Worm (Caenorhabditis elegans) whole organism, early embryonic: ENCODE results near the gene F22E5.22.
"Not testable (repeated sequence)": the region's sequence is repeated elsewhere in the genome, so short reads cannot be mapped to it uniquely, and the experiment has no call there.

Experiments used
- B0310.2 ChIP-seq: sonication (generic microtip); optimal IDR thresholded peaks from 2 replicates; lab custom pipeline; 2016; ENCODE audit warnings: mild to moderate bottlenecking, missing genetic modification characterization, missing compliant biosample characterization
- F13C5.2 ChIP-seq: sonication (generic microtip); optimal IDR thresholded peaks from 2 replicates; lab custom pipeline; 2017; ENCODE audit warnings: mild to moderate bottlenecking, missing genetic modification characterization, inconsistent platforms, missing compliant biosample characterization
- aly-1 ChIP-seq: sonication (generic microtip); optimal IDR thresholded peaks from 2 replicates; lab custom pipeline; 2016; ENCODE audit warnings: missing genetic modification characterization, missing compliant biosample characterization
- ama-1 ChIP-seq: fragments of 150-350 bp; optimal IDR thresholded peaks from 2 replicates; lab custom pipeline; 2014
- ceh-13 ChIP-seq: fragments of 200-800 bp; sonication (Bioruptor generic); optimal IDR thresholded peaks from 2 replicates; lab custom pipeline; 2018; ENCODE audit warnings: mild to moderate bottlenecking, missing genetic modification characterization, missing compliant biosample characterization
- ceh-36 ChIP-seq: sonication (generic microtip); optimal IDR thresholded peaks from 2 replicates; lab custom pipeline; 2016; ENCODE audit warnings: missing genetic modification characterization, inconsistent platforms, missing compliant biosample characterization
- ets-7 ChIP-seq: sonication (generic microtip); optimal IDR thresholded peaks from 2 replicates; lab custom pipeline; 2016; ENCODE audit warnings: missing genotype, missing genetic modification characterization, missing compliant biosample characterization
- flt-1 ChIP-seq: fragments of 200-800 bp; sonication (Bioruptor generic); IDR thresholded peaks from 2 replicates; pipeline ENCODE4 v1.3.6; 2022; ENCODE audit warnings: missing genetic modification characterization, missing compliant biosample characterization
- hmbx-1 ChIP-seq: sonication (generic microtip); optimal IDR thresholded peaks from 2 replicates; lab custom pipeline; 2016; ENCODE audit warnings: mild to moderate bottlenecking, missing genetic modification characterization, missing compliant biosample characterization
- hmg-4 ChIP-seq: fragments of 200-800 bp; sonication (Bioruptor generic); optimal IDR thresholded peaks from 2 replicates; lab custom pipeline; 2018; ENCODE audit warnings: mild to moderate bottlenecking, missing genetic modification characterization, missing compliant biosample characterization
- hnd-1 ChIP-seq: sonication (generic microtip); optimal IDR thresholded peaks from 2 replicates; lab custom pipeline; 2016; ENCODE audit warnings: missing genetic modification characterization, missing compliant biosample characterization
- pes-1 ChIP-seq: fragments of 200-800 bp; sonication (Bioruptor generic); IDR thresholded peaks from 2 replicates; pipeline ENCODE4 v1.3.6; 2022; ENCODE audit warnings: missing genetic modification reagents, missing genetic modification characterization, missing compliant biosample characterization
- scrt-1 ChIP-seq: fragments of 200-800 bp; sonication (Bioruptor generic); IDR thresholded peaks from 2 replicates; pipeline ENCODE4 v1.3.6; 2022; ENCODE audit warnings: missing genetic modification characterization, missing compliant biosample characterization
- sea-1 ChIP-seq: fragments of 200-800 bp; sonication (Bioruptor generic); conservative IDR thresholded peaks from 2 replicates; pipeline ENCODE4 v1.3.6; 2022; ENCODE audit warnings: missing genetic modification characterization, missing compliant biosample characterization
- tbx-11 ChIP-seq: fragments of 200-800 bp; sonication (Bioruptor generic); IDR thresholded peaks from 2 replicates; pipeline ENCODE4 v1.3.6; 2022; ENCODE audit warnings: missing genetic modification characterization, missing compliant biosample characterization
- tbx-37 ChIP-seq: fragments of 200-800 bp; sonication (Bioruptor generic); conservative IDR thresholded peaks from 2 replicates; pipeline ENCODE4 v1.3.6; 2022; ENCODE audit warnings: missing genetic modification reagents, missing genetic modification characterization, missing compliant biosample characterization
- tra-4 ChIP-seq: sonication (generic microtip); optimal IDR thresholded peaks from 2 replicates; lab custom pipeline; 2017; ENCODE audit warnings: missing genetic modification characterization, missing compliant biosample characterization

F22E5.22 gene

ce11 chrII:2681118-2681517 lies 15.4 kb downstream of the F22E5.22 start, which contains the start of gene F34D6.1:
F34D6.1 (minus strand) TSS chrII:2681218.
- no peak for TF ChIP-seq hnd-1 (tag; lab: Kevin White, UChicago)

- TF ChIP-seq ceh-13 (GFP tag; lab: Kevin White, UChicago) (no peak), B0310.2 (tag; lab: Kevin White, UChicago) (no peak), scrt-1 (no peak), flt-1 (no peak), sea-1 (no peak), hnd-1 (tag; lab: Kevin White, UChicago) (no peak), tbx-37 (GFP tag; lab: Robert Waterston, UW) (no peak), aly-1 (no peak), pes-1 (GFP tag; lab: Robert Waterston, UW) (no peak), ets-7 (tag; lab: Kevin White, UChicago) (no peak), hmbx-1 (no peak), tra-4 (no peak), ama-1 (lab: Kevin White, UChicago) (no peak)
These were observed 18.5 kb downstream of the F22E5.22 start, which contains the start of gene ceh-87 for ce11 chrII:2684208-2684607. ceh-87 (minus strand) TSS chrII:2684308.

ce11 chrII:2684783-2685182 lies 19.1 kb downstream of the F22E5.22 start:
- TF ChIP-seq tbx-11 (GFP tag; lab: Robert Waterston, UW) (no peak), ceh-13 (GFP tag; lab: Kevin White, UChicago) (no peak), tbx-37 (GFP tag; lab: Robert Waterston, UW) (no peak), F13C5.2 (no peak), hmbx-1 (no peak), hnd-1 (tag; lab: Kevin White, UChicago) (no peak), flt-1 (no peak), ets-7 (tag; lab: Kevin White, UChicago) (no peak), pes-1 (GFP tag; lab: Robert Waterston, UW) (no peak), aly-1 (no peak), sea-1 (no peak), ceh-36 (tag; lab: Kevin White, UChicago) (no peak), tra-4 (no peak), ama-1 (lab: Kevin White, UChicago) (no peak), B0310.2 (tag; lab: Kevin White, UChicago) (no peak), hmg-4 (no peak)

ce11 chrII:2686985-2687675 lies 21.4 kb downstream of the F22E5.22 start, which contains the start of the genes sup-9 and nspf-1:
sup-9 (minus strand) TSS chrII:2687027.
nspf-1 (plus strand) TSS chrII:2687625.
- TF ChIP-seq aly-1, result no peak
- TF ChIP-seq tra-4, result no peak
- no peak for TF ChIP-seq F13C5.2
- TF ChIP-seq ceh-36 (tag; lab: Kevin White, UChicago), result no peak
- TF ChIP-seq hmbx-1, result no peak
- no peak for TF ChIP-seq B0310.2 (tag; lab: Kevin White, UChicago)
- TF ChIP-seq scrt-1, result no peak
- no peak for TF ChIP-seq flt-1
- no peak for TF ChIP-seq sea-1

- not testable (repeated sequence) for TF ChIP-seq aly-1; F13C5.2; ama-1 (lab: Kevin White, UChicago)
These were observed 22.9 kb downstream of the F22E5.22 start, which contains the start of gene nspf-2 for ce11 chrII:2688616-2689015. nspf-2 (plus strand) TSS chrII:2688916.

- TF ChIP-seq F13C5.2 (no peak), scrt-1 (no peak), hmbx-1 (no peak), ceh-13 (GFP tag; lab: Kevin White, UChicago) (no peak), ama-1 (lab: Kevin White, UChicago) (no peak), hmg-4 (no peak), tra-4 (no peak), hnd-1 (tag; lab: Kevin White, UChicago) (no peak), tbx-11 (GFP tag; lab: Robert Waterston, UW) (no peak), flt-1 (no peak), B0310.2 (tag; lab: Kevin White, UChicago) (no peak), pes-1 (GFP tag; lab: Robert Waterston, UW) (no peak)
These were observed 24.4 kb downstream of the F22E5.22 start, which contains the start of gene nspf-3 for ce11 chrII:2690080-2690479. nspf-3 (minus strand) TSS chrII:2690180.

ce11 chrII:2692476-2692875 lies 26.8 kb downstream of the F22E5.22 start, which contains the start of gene set-11:
set-11 (minus strand) TSS chrII:2692576.
- TF ChIP-seq ceh-36 (tag; lab: Kevin White, UChicago), result no peak
- no peak for TF ChIP-seq B0310.2 (tag; lab: Kevin White, UChicago)
- TF ChIP-seq F13C5.2, result no peak
- no peak for TF ChIP-seq scrt-1
- no peak for TF ChIP-seq tbx-37 (GFP tag; lab: Robert Waterston, UW)
- no peak for TF ChIP-seq ets-7 (tag; lab: Kevin White, UChicago)
- TF ChIP-seq hmbx-1, result no peak
- TF ChIP-seq pes-1 (GFP tag; lab: Robert Waterston, UW), result no peak
- no peak for TF ChIP-seq hnd-1 (tag; lab: Kevin White, UChicago)
- no peak for TF ChIP-seq ceh-13 (GFP tag; lab: Kevin White, UChicago)
- no peak for TF ChIP-seq ama-1 (lab: Kevin White, UChicago)
- no peak for TF ChIP-seq flt-1
- no peak for TF ChIP-seq hmg-4
- TF ChIP-seq sea-1, result no peak
- no peak for TF ChIP-seq aly-1
- no peak for TF ChIP-seq tra-4
- TF ChIP-seq tbx-11 (GFP tag; lab: Robert Waterston, UW), result no peak

ce11 chrII:2695079-2695478 lies 29.4 kb downstream of the F22E5.22 start:
- TF ChIP-seq flt-1 (no peak), ceh-36 (tag; lab: Kevin White, UChicago) (no peak)
